Worm (Caenorhabditis elegans): ENCODE results near the gene Y69E1A.1.

Gene Y69E1A.1

ce11 chrIV:10935853-10936491 is 12.7 kb downstream of the Y69E1A.1 start, which contains the start of gene lgg-2 (continued):
- TF ChIP-seq spr-3 (GFP tag; optimal IDR thresholded peaks at IDR 0.05) = no peak
- peak; percentile 63 to 70 for TF ChIP-seq daf-16 (GFP tag; optimal IDR thresholded peaks at IDR 0.05)
- TF ChIP-seq daf-16 (tag; optimal IDR thresholded peaks at IDR 0.05) = peak; percentile 93
- peak; percentile 78 for TF ChIP-seq pha-4 (GFP tag; IDR thresholded peaks at IDR 0.05)
- TF ChIP-seq pha-4 (tag; optimal IDR thresholded peaks at IDR 0.05) = peak; percentile 98

ce11 chrIV:10935336-10935735 is 13.4 kb downstream of the Y69E1A.1 start:
- peak; percentile 49 for TF ChIP-seq set-16 (GFP tag; IDR thresholded peaks at IDR 0.05)
- no peak for TF ChIP-seq F10B5.3 (tag; optimal IDR thresholded peaks at IDR 0.05)
- TF ChIP-seq zfp-3 (GFP tag; conservative IDR thresholded peaks at IDR 0.05) = peak; percentile 50; the same call in 1 of the 2 replicates
- no peak for TF ChIP-seq spr-1 (tag; optimal IDR thresholded peaks at IDR 0.05)
- no peak for TF ChIP-seq nhr-237 (tag; optimal IDR thresholded peaks at IDR 0.05)
- TF ChIP-seq ceh-20 (GFP tag; IDR thresholded peaks at IDR 0.05) = peak; percentile 91
- TF ChIP-seq skn-1 (tag; optimal IDR thresholded peaks at IDR 0.05) = peak; percentile 9
- TF ChIP-seq dmd-6 (GFP tag; IDR thresholded peaks at IDR 0.05) = peak; percentile 88
- no peak for TF ChIP-seq unc-39 (tag; optimal IDR thresholded peaks at IDR 0.05)
- TF ChIP-seq dve-1 (tag; optimal IDR thresholded peaks at IDR 0.05; ENCODE audit: insufficient read depth) = peak; percentile 79
- peak; percentile 58 for TF ChIP-seq lin-13 (GFP tag; optimal IDR thresholded peaks at IDR 0.05)
- TF ChIP-seq F37D6.2 (tag; optimal IDR thresholded peaks at IDR 0.05) = peak; percentile 63
- peak; percentile 77 for TF ChIP-seq ama-1 (optimal IDR thresholded peaks at IDR 0.05)
- TF ChIP-seq mdt-29 (GFP tag; IDR thresholded peaks at IDR 0.05) = peak; percentile 80
- peak; percentile 52 to 88 for TF ChIP-seq mdl-1 (tag; optimal IDR thresholded peaks at IDR 0.05)
- peak; percentile 75 for TF ChIP-seq nhr-77 (tag; optimal IDR thresholded peaks at IDR 0.05)
- TF ChIP-seq mep-1 (tag; optimal IDR thresholded peaks at IDR 0.05) = peak; percentile 90
- no peak for TF ChIP-seq zfp-2 (tag; optimal IDR thresholded peaks at IDR 0.05)
- TF ChIP-seq nhr-102 (tag; optimal IDR thresholded peaks at IDR 0.05) = peak; percentile 43
- TF ChIP-seq egl-27 (tag; optimal IDR thresholded peaks at IDR 0.05) = no peak
- TF ChIP-seq nhr-41 (GFP tag; IDR thresholded peaks at IDR 0.05) = 0 out of 2 replicates have a peak, but pooled peaks have one; percentile 29
- peak; percentile 57; the same call in 1 of the 2 replicates for TF ChIP-seq madf-9 (GFP tag; conservative IDR thresholded peaks at IDR 0.05)
- peak; percentile 91 for TF ChIP-seq mxl-2 (GFP tag; conservative IDR thresholded peaks at IDR 0.05)
- TF ChIP-seq hmg-1.1 (GFP tag; IDR thresholded peaks at IDR 0.05) = peak; percentile 78
- TF ChIP-seq nhr-76 (tag; optimal IDR thresholded peaks at IDR 0.05) = no peak
- TF ChIP-seq daf-12 (tag; optimal IDR thresholded peaks at IDR 0.05) = no peak
- 0 out of 2 replicates have a peak, but pooled peaks have one; percentile 34 for TF ChIP-seq arid-1 (GFP tag; conservative IDR thresholded peaks at IDR 0.05)
- TF ChIP-seq nhr-48 (tag; optimal IDR thresholded peaks at IDR 0.05) = peak; percentile 81
- TF ChIP-seq hif-1 (tag; optimal IDR thresholded peaks at IDR 0.05) = peak in 1 of 2 experiments; percentile 62
- 0 out of 2 replicates have a peak, but pooled peaks have one; percentile 54 for TF ChIP-seq lin-1 (GFP tag; IDR thresholded peaks at IDR 0.05)
- peak; percentile 100 for TF ChIP-seq hlh-30 (tag; optimal IDR thresholded peaks at IDR 0.05; ENCODE audit: insufficient read depth)
- TF ChIP-seq nhr-42 (GFP tag; IDR thresholded peaks at IDR 0.05) = no peak
- TF ChIP-seq nhr-6 (tag; optimal IDR thresholded peaks at IDR 0.05) = peak; percentile 67
- peak; percentile 62 for TF ChIP-seq attf-4 (tag; optimal IDR thresholded peaks at IDR 0.05)
- no peak for TF ChIP-seq R02D3.7 (tag; optimal IDR thresholded peaks at IDR 0.05)
- TF ChIP-seq tra-1 (GFP tag; IDR thresholded peaks at IDR 0.05) = peak; percentile 84
- TF ChIP-seq php-3 (GFP tag; IDR thresholded peaks at IDR 0.05) = peak; percentile 44; the same call in 1 of the 2 replicates
- peak; percentile 55 for TF ChIP-seq nhr-28 (tag; optimal IDR thresholded peaks at IDR 0.05)
- TF ChIP-seq ceh-28 (tag; optimal IDR thresholded peaks at IDR 0.05) = peak; percentile 59
- TF ChIP-seq gei-8 (GFP tag; optimal IDR thresholded peaks at IDR 0.05) = peak; percentile 4
- no peak for TF ChIP-seq spr-3 (GFP tag; optimal IDR thresholded peaks at IDR 0.05)
- no peak for TF ChIP-seq Y5F2A.4 (GFP tag; optimal IDR thresholded peaks at IDR 0.05)
- TF ChIP-seq T26A8.4 (GFP tag; IDR thresholded peaks at IDR 0.05) = peak; percentile 50; the same call in 1 of the 2 replicates
- peak; percentile 54 for TF ChIP-seq vab-7 (GFP tag; IDR thresholded peaks at IDR 0.05)
- peak; percentile 80 for TF ChIP-seq ctbp-1 (GFP tag; IDR thresholded peaks at IDR 0.05)
